Worm (Caenorhabditis elegans) whole organism, L1 larva: ENCODE data around the gene str-158.

ENCODE experiments used
- ama-1 ChIP-seq: fragments of 150-350 bp; optimal IDR thresholded peaks from 2 replicates; lab custom pipeline; 2014
- fos-1 ChIP-seq: fragments of 150-350 bp; optimal IDR thresholded peaks from 2 replicates; lab custom pipeline; 2014; ENCODE audit warnings: missing biosample characterization, missing genetic modification characterization
- hpl-2 ChIP-seq: fragments of 150-350 bp; optimal IDR thresholded peaks from 2 replicates; lab custom pipeline; 2014; ENCODE audit warnings: missing biosample characterization, missing genetic modification reagents, missing genetic modification characterization
- lin-13 ChIP-seq: fragments of 150-350 bp; optimal IDR thresholded peaks from 2 replicates; lab custom pipeline; 2014; ENCODE audit warnings: missing biosample characterization, missing genetic modification reagents, missing genetic modification characterization
- mab-9 ChIP-seq: fragments of 200-800 bp; sonication (Bioruptor generic); IDR thresholded peaks from 2 replicates; pipeline ENCODE4 v1.3.6; 2022; ENCODE audit warnings: missing genetic modification reagents, missing genetic modification characterization, missing compliant biosample characterization
- nhr-19 ChIP-seq: fragments of 200-800 bp; sonication (Bioruptor generic); conservative IDR thresholded peaks from 2 replicates; pipeline ENCODE4 v1.3.6; 2022; ENCODE audit warnings: missing genetic modification characterization, missing compliant biosample characterization
- tbx-2 ChIP-seq: sonication (generic microtip); optimal IDR thresholded peaks from 2 replicates; lab custom pipeline; 2016; ENCODE audit warnings: missing genetic modification characterization, missing compliant biosample characterization
- unc-62 ChIP-seq: fragments of 150-350 bp; optimal IDR thresholded peaks from 2 replicates; lab custom pipeline; 2014; ENCODE audit warnings: missing biosample characterization, missing genetic modification reagents, missing genetic modification characterization
- ztf-11 ChIP-seq, 2 experiments: sonication (generic microtip); optimal IDR thresholded peaks; 2 replicates each; lab custom pipeline; 2016 to 2017; ENCODE audit warnings: missing genetic modification characterization in 2 of 2, missing biosample characterization in 1 of 2, missing compliant biosample characterization in 1 of 2

DNA sequence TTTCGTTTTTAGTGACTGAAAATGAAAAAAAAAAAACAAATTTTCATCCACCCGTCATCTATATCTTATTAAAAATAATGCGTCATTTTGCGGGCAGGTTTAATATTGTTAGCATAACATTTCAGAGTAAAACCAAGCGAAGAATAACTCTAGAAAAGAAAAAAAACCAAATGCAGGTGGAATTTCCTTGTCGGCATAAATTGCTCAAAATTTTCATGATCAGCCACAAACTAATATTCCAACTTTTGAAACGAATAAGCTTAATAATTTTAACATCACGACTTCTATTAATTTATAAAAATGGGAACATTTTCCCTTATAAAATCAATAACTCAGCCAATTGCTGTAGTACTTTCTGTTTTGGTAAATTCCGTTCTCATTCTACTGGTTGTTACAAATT is 2.2 kb upstream of the str-158 start, which contains the start of gene str-155:
- no peak for TF ChIP-seq hpl-2
- no peak for TF ChIP-seq ama-1 (lab: Kevin White, UChicago)
- TF ChIP-seq tbx-2 (tag; lab: Kevin White, UChicago) = no peak
- TF ChIP-seq lin-13 = no peak
- no peak for TF ChIP-seq unc-62
- TF ChIP-seq mab-9 = no peak
- TF ChIP-seq fos-1 (tag; lab: Kevin White, UChicago) = no peak
- TF ChIP-seq nhr-19 (GFP tag; lab: Robert Waterston, UW) = no peak
- TF ChIP-seq ztf-11 (tag; optimal IDR thresholded peaks at IDR 0.05; lab: Kevin White, UChicago) = no peak
